Worm (Caenorhabditis elegans): ENCODE measurements around the gene C25H3.17.

DNA sequence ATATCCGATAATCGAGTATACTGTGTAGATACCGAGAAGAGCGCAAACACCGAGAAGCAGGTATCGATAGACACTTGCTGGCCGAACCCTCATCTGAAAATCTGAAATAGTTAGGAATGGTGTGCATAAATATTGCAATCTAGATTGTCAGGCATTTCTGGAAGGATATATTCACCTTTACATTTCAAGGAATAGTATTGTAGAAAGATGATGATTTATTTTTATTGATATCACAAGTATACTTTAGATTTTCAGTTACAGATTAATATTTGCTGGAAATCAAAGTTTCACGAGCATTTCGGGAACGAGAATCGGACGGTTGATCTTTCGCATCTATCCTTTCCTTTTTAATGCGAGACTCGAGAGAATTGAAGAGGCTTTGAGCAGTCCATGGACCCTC lies 9.8 kb downstream of the C25H3.17 start, which contains the start of gene fut-3:
- TF ChIP-seq nhr-67 (tag; optimal IDR thresholded peaks at IDR 0.05) (no peak), elt-1 (tag; optimal IDR thresholded peaks at IDR 0.05) (no peak), egl-27 (tag; optimal IDR thresholded peaks at IDR 0.05) (no peak)
